Fruit fly (Drosophila melanogaster) whole organism, prepupa: ENCODE measurements around the gene Roc1b.

Experiments
- Blimp-1 ChIP-seq: fragments of 200-800 bp; sonication (Bioruptor generic); optimal IDR thresholded peaks from 3 replicates; lab custom pipeline; 2017; ENCODE audit warnings: missing biosample characterization, missing genetic modification characterization, mild to moderate bottlenecking, moderate library complexity, missing genetic modification reagents
- CG10669 ChIP-seq: fragments of 200-800 bp; sonication (Bioruptor generic); optimal IDR thresholded peaks from 3 replicates; lab custom pipeline; 2018; ENCODE audit warnings: missing biosample characterization, mild to moderate bottlenecking, missing genetic modification characterization, moderate library complexity
- CG11902 ChIP-seq: fragments of 200-800 bp; sonication (Bioruptor generic); optimal IDR thresholded peaks from 3 replicates; lab custom pipeline; 2016; ENCODE audit warnings: missing biosample characterization, missing genetic modification characterization
- CG1621 ChIP-seq: fragments of 200-800 bp; sonication (Bioruptor generic); optimal IDR thresholded peaks from 3 replicates; lab custom pipeline; 2018; ENCODE audit warnings: missing biosample characterization, mild to moderate bottlenecking, missing genetic modification characterization
- CG31627 ChIP-seq: fragments of 200-800 bp; sonication (Bioruptor generic); optimal IDR thresholded peaks from 3 replicates; lab custom pipeline; 2016; ENCODE audit warnings: missing biosample characterization, missing genetic modification characterization
- CG32006 ChIP-seq: fragments of 200-800 bp; sonication (Bioruptor generic); optimal IDR thresholded peaks from 3 replicates; lab custom pipeline; 2017; ENCODE audit warnings: missing biosample characterization, mild to moderate bottlenecking, missing genetic modification characterization
- CG4318 ChIP-seq: fragments of 200-800 bp; sonication (Bioruptor generic); optimal IDR thresholded peaks from 3 replicates; lab custom pipeline; 2017; ENCODE audit warnings: missing biosample characterization, mild to moderate bottlenecking, missing genetic modification characterization
- CG6276 ChIP-seq: fragments of 200-800 bp; sonication (Bioruptor generic); optimal IDR thresholded peaks from 2 replicates; lab custom pipeline; 2017; ENCODE audit warnings: missing biosample characterization, mild to moderate bottlenecking, missing genetic modification characterization
- CG6854 ChIP-seq: fragments of 200-800 bp; sonication (Bioruptor generic); optimal IDR thresholded peaks from 2 replicates; lab custom pipeline; 2017; ENCODE audit warnings: missing biosample characterization, mild to moderate bottlenecking, missing genetic modification characterization
- CG8319 ChIP-seq: fragments of 200-800 bp; sonication (Bioruptor generic); optimal IDR thresholded peaks from 3 replicates; lab custom pipeline; 2016; ENCODE audit warnings: missing biosample characterization, missing genetic modification characterization
- CG8632 ChIP-seq: fragments of 200-800 bp; sonication (Bioruptor generic); optimal IDR thresholded peaks from 3 replicates; lab custom pipeline; 2016; ENCODE audit warnings: missing biosample characterization, missing genetic modification characterization
- CG9139 ChIP-seq: fragments of 200-800 bp; sonication (Bioruptor generic); optimal IDR thresholded peaks from 3 replicates; lab custom pipeline; 2017; ENCODE audit warnings: missing biosample characterization, mild to moderate bottlenecking, missing genetic modification characterization
- Eip75B ChIP-seq: fragments of 200-800 bp; sonication (Bioruptor generic); optimal IDR thresholded peaks from 3 replicates; lab custom pipeline; 2016; ENCODE audit warnings: missing biosample characterization, missing genetic modification characterization
- Eip93F ChIP-seq: fragments of 200-800 bp; sonication (Bioruptor generic); optimal IDR thresholded peaks from 2 replicates; lab custom pipeline; 2016; ENCODE audit warnings: missing biosample characterization, mild to moderate bottlenecking, missing genetic modification characterization
- Ets96B ChIP-seq: fragments of 200-800 bp; optimal IDR thresholded peaks from 2 replicates; lab custom pipeline; 2019; ENCODE audit warnings: missing biosample characterization, mild to moderate bottlenecking, missing genetic modification characterization, moderate library complexity
- Gug ChIP-seq: fragments of 200-800 bp; sonication (Bioruptor generic); IDR thresholded peaks from 2 replicates; pipeline ENCODE4 v1.3.6; 2022; ENCODE audit warnings: missing biosample characterization, missing genetic modification characterization
- Hr4 ChIP-seq: fragments of 200-800 bp; sonication (Bioruptor generic); optimal IDR thresholded peaks from 3 replicates; lab custom pipeline; 2016; ENCODE audit warnings: missing biosample characterization, missing genetic modification characterization
- Lpt ChIP-seq: fragments of 200-800 bp; sonication (Bioruptor generic); optimal IDR thresholded peaks from 3 replicates; lab custom pipeline; 2016; ENCODE audit warnings: missing biosample characterization, missing genetic modification characterization
- Met ChIP-seq: fragments of 200-800 bp; sonication (Bioruptor generic); optimal IDR thresholded peaks from 3 replicates; lab custom pipeline; 2016; ENCODE audit warnings: missing biosample characterization, missing genetic modification characterization
- Smox ChIP-seq: fragments of 200-800 bp; sonication (Bioruptor generic); optimal IDR thresholded peaks from 3 replicates; lab custom pipeline; 2016; ENCODE audit warnings: missing biosample characterization, missing genetic modification characterization
- achi ChIP-seq: fragments of 200-800 bp; sonication (Bioruptor generic); optimal IDR thresholded peaks from 3 replicates; lab custom pipeline; 2016; ENCODE audit warnings: missing biosample characterization, missing genetic modification characterization
- cyc ChIP-seq: fragments of 200-800 bp; sonication (Bioruptor generic); optimal IDR thresholded peaks from 3 replicates; lab custom pipeline; 2016; ENCODE audit warnings: missing biosample characterization, missing genetic modification characterization
- dac ChIP-seq: fragments of 200-800 bp; sonication (Bioruptor generic); optimal IDR thresholded peaks from 2 replicates; lab custom pipeline; 2017; ENCODE audit warnings: missing biosample characterization, mild to moderate bottlenecking, missing genetic modification characterization
- eg ChIP-seq: fragments of 200-800 bp; sonication (Bioruptor generic); IDR thresholded peaks from 3 replicates; pipeline ENCODE4 v1.3.6; 2022; ENCODE audit warnings: missing biosample characterization, missing genetic modification characterization
- esn ChIP-seq: fragments of 200-800 bp; sonication (Bioruptor generic); optimal IDR thresholded peaks from 2 replicates; lab custom pipeline; 2016; ENCODE audit warnings: missing biosample characterization, mild to moderate bottlenecking, missing genetic modification characterization, moderate library complexity
- fd59A ChIP-seq: fragments of 200-800 bp; sonication (Bioruptor generic); optimal IDR thresholded peaks from 2 replicates; lab custom pipeline; 2017; ENCODE audit warnings: missing biosample characterization, mild to moderate bottlenecking, missing genetic modification characterization, missing genetic modification reagents
- lz ChIP-seq: fragments of 200-800 bp; sonication (Bioruptor generic); optimal IDR thresholded peaks from 3 replicates; lab custom pipeline; 2016; ENCODE audit warnings: missing biosample characterization, missing genetic modification characterization
- net ChIP-seq: fragments of 200-800 bp; sonication (Bioruptor generic); optimal IDR thresholded peaks from 3 replicates; lab custom pipeline; 2016; ENCODE audit warnings: missing biosample characterization, missing genetic modification characterization
- pdm3 ChIP-seq: fragments of 200-800 bp; sonication (Bioruptor generic); optimal IDR thresholded peaks from 3 replicates; lab custom pipeline; 2016; ENCODE audit warnings: missing biosample characterization, missing genetic modification characterization
- salr ChIP-seq, 2 experiments: fragments of 200-800 bp; sonication (Bioruptor generic); optimal IDR thresholded peaks; 3 replicates each; lab custom pipeline; 2016 to 2018; ENCODE audit warnings: missing biosample characterization in 2 of 2, missing genetic modification characterization in 2 of 2, mild to moderate bottlenecking in 1 of 2
- spab ChIP-seq: fragments of 200-800 bp; sonication (Bioruptor generic); optimal IDR thresholded peaks from 2 replicates; lab custom pipeline; 2017; ENCODE audit warnings: missing biosample characterization, mild to moderate bottlenecking, missing genetic modification characterization, missing genetic modification reagents
- svp ChIP-seq: fragments of 200-800 bp; sonication (Bioruptor generic); peaks from one replicate; lab custom pipeline; 2016; ENCODE audit warnings: missing biosample characterization, missing genetic modification characterization
- topi ChIP-seq: fragments of 200-800 bp; sonication (Bioruptor generic); optimal IDR thresholded peaks from 3 replicates; lab custom pipeline; 2016; ENCODE audit warnings: missing biosample characterization, missing genetic modification characterization
- vri ChIP-seq: fragments of 200-800 bp; sonication (Bioruptor generic); optimal IDR thresholded peaks from 3 replicates; lab custom pipeline; 2016; ENCODE audit warnings: missing biosample characterization, mild to moderate bottlenecking, missing genetic modification characterization

Roc1b gene

dm6 chr3L:357681-358080, at the start of gene Roc1b:
Gene Roc1b, plus strand, starts transcription at chr3L:357981.
- TF ChIP-seq CG8319 (GFP tag; lab: Kevin White, UChicago) (no peak), Gug (GFP tag; lab: Robert Waterston, UW) (no peak), achi (GFP tag; lab: Kevin White, UChicago) (no peak), Smox (no peak), CG8632 (GFP tag; lab: Kevin White, UChicago) (no peak), lz (GFP tag; lab: Kevin White, UChicago) (no peak), CG10669 (no peak), topi (no peak), cyc (GFP tag; lab: Kevin White, UChicago) (no peak), CG32006 (GFP tag; lab: Kevin White, UChicago) (no peak), esn (GFP tag; lab: Kevin White, UChicago) (no peak), fd59A (GFP tag; lab: Kevin White, UChicago) (no peak), CG4318 (GFP tag; lab: Kevin White, UChicago) (no peak), dac (no peak), spab (GFP tag; lab: Kevin White, UChicago) (no peak), salr (GFP tag; optimal IDR thresholded peaks at IDR 0.05; lab: Kevin White, UChicago) (no peak), CG6276 (no peak), Blimp-1 (GFP tag; lab: Kevin White, UChicago) (no peak), net (no peak), Ets96B (tag; lab: Kevin White, UChicago) (no peak)

- TF ChIP-seq CG6854 (GFP tag; lab: Kevin White, UChicago) = no peak
- TF ChIP-seq vri (GFP tag; lab: Kevin White, UChicago) = peak; percentile 95
- no peak for TF ChIP-seq achi (GFP tag; lab: Kevin White, UChicago)
- peak; percentile 84 for TF ChIP-seq svp (GFP tag; lab: Kevin White, UChicago)
- no peak for TF ChIP-seq Lpt (GFP tag; lab: Kevin White, UChicago)
Observed at dm6 chr3L:311607-312006, 46.2 kb upstream of the Roc1b start.

- TF ChIP-seq dac (no peak), CG9139 (GFP tag; lab: Kevin White, UChicago) (no peak), Eip75B (GFP tag; lab: Kevin White, UChicago) (no peak), esn (GFP tag; lab: Kevin White, UChicago) (no peak), Met (no peak), CG31627 (GFP tag; lab: Kevin White, UChicago) (no peak), Ets96B (tag; lab: Kevin White, UChicago) (no peak)
Observed at dm6 chr3L:312323-312722, 45.5 kb upstream of the Roc1b start.

- TF ChIP-seq Met = no peak
- no peak for TF ChIP-seq CG11902 (GFP tag; lab: Kevin White, UChicago)
- peak; percentile 64 for TF ChIP-seq CG1621
- no peak for TF ChIP-seq spab (GFP tag; lab: Kevin White, UChicago)
Observed at dm6 chr3L:315140-315539, 42.6 kb upstream of the Roc1b start.

dm6 chr3L:316784-317183, 41.0 kb upstream of the Roc1b start, which contains the start of gene ddbt:
Gene ddbt, plus strand, starts transcription at chr3L:317084.
- no peak for TF ChIP-seq pdm3 (GFP tag; lab: Kevin White, UChicago)
- no peak for TF ChIP-seq fd59A (GFP tag; lab: Kevin White, UChicago)
- no peak for TF ChIP-seq CG31627 (GFP tag; lab: Kevin White, UChicago)
- TF ChIP-seq Hr4 (GFP tag; lab: Kevin White, UChicago) = no peak
- no peak for TF ChIP-seq spab (GFP tag; lab: Kevin White, UChicago)
- no peak for TF ChIP-seq eg (GFP tag; lab: Robert Waterston, UW)
- no peak for TF ChIP-seq Eip93F
